Worm (Caenorhabditis elegans) whole organism, L4 larva: Measurements from ENCODE around the gene nhr-211.

Experiments
- D1046.2 ChIP-seq: fragments of 200-800 bp; sonication (Bioruptor generic); IDR thresholded peaks from 2 replicates; pipeline ENCODE4 v1.3.6; 2022; ENCODE audit warnings: missing genetic modification characterization, missing compliant biosample characterization
- F26F4.8 ChIP-seq: fragments of 200-800 bp; sonication (Bioruptor generic); conservative IDR thresholded peaks from 2 replicates; pipeline ENCODE4 v1.3.6; 2022; ENCODE audit warnings: missing genetic modification characterization, missing compliant biosample characterization
- F49E8.2 ChIP-seq: sonication (generic microtip); optimal IDR thresholded peaks from 2 replicates; lab custom pipeline; 2016; ENCODE audit warnings: missing compliant biosample characterization, mild to moderate bottlenecking, missing genetic modification characterization, borderline replicate concordance
- T20F7.1 ChIP-seq: fragments of 200-800 bp; sonication (Bioruptor generic); optimal IDR thresholded peaks from 2 replicates; lab custom pipeline; 2018; ENCODE audit warnings: mild to moderate bottlenecking, missing genetic modification characterization, missing compliant biosample characterization
- T26A8.4 ChIP-seq: fragments of 200-800 bp; sonication (Bioruptor generic); IDR thresholded peaks from 2 replicates; pipeline ENCODE4 v1.3.6; 2022; ENCODE audit warnings: missing genetic modification characterization, missing compliant biosample characterization
- Y48G9A.11 ChIP-seq: fragments of 200-800 bp; sonication (Bioruptor generic); IDR thresholded peaks from 2 replicates; pipeline ENCODE4 v1.3.6; 2022; ENCODE audit warnings: missing genetic modification reagents, missing genetic modification characterization, missing compliant biosample characterization
- Y5F2A.4 ChIP-seq: fragments of 200-800 bp; sonication (Bioruptor generic); optimal IDR thresholded peaks from 2 replicates; lab custom pipeline; 2018; ENCODE audit warnings: mild to moderate bottlenecking, missing genetic modification characterization, missing compliant biosample characterization
- Y75B8A.6 ChIP-seq: fragments of 200-800 bp; sonication (Bioruptor generic); IDR thresholded peaks from 2 replicates; pipeline ENCODE4 v1.3.6; 2022; ENCODE audit warnings: missing genetic modification reagents, missing genetic modification characterization, missing compliant biosample characterization
- ZK337.2 ChIP-seq: fragments of 200-800 bp; sonication (Bioruptor generic); IDR thresholded peaks from 2 replicates; pipeline ENCODE4 v1.3.6; 2022; ENCODE audit warnings: missing genetic modification reagents, missing genetic modification characterization, missing compliant biosample characterization
- aha-1 ChIP-seq: fragments of 150-350 bp; peaks from one replicate; lab custom pipeline; 2014; ENCODE audit warnings: missing biosample characterization, missing genetic modification characterization
- aly-2 ChIP-seq: sonication (generic microtip); optimal IDR thresholded peaks from 2 replicates; lab custom pipeline; 2018; ENCODE audit warnings: missing biosample characterization, missing genetic modification characterization
- attf-4 ChIP-seq: sonication (generic microtip); optimal IDR thresholded peaks from 3 replicates; lab custom pipeline; 2017; ENCODE audit warnings: missing biosample characterization, missing genetic modification characterization
- ceh-20 ChIP-seq: fragments of 200-800 bp; sonication (Bioruptor generic); IDR thresholded peaks from 2 replicates; pipeline ENCODE4 v1.3.6; 2022; ENCODE audit warnings: missing genetic modification reagents, missing genetic modification characterization, missing compliant biosample characterization
- ceh-32 ChIP-seq: sonication (generic microtip); optimal IDR thresholded peaks from 2 replicates; lab custom pipeline; 2016; ENCODE audit warnings: mild to moderate bottlenecking, missing genetic modification characterization, missing compliant biosample characterization; ENCODE audit not compliant: poor library complexity
- ces-1 ChIP-seq: fragments of 150-350 bp; sonication (generic microtip); optimal IDR thresholded peaks from 4 replicates; lab custom pipeline; 2014; ENCODE audit warnings: missing biosample characterization, missing genetic modification reagents, missing genetic modification characterization
- cey-2 ChIP-seq: sonication (generic microtip); optimal IDR thresholded peaks from 3 replicates; lab custom pipeline; 2017; ENCODE audit warnings: missing genetic modification characterization, mild to moderate bottlenecking, missing compliant biosample characterization, antibody characterized with exemption, borderline replicate concordance; ENCODE audit not compliant: insufficient read depth
- daf-12 ChIP-seq: fragments of 150-350 bp; optimal IDR thresholded peaks from 2 replicates; lab custom pipeline; 2014; ENCODE audit warnings: missing biosample characterization, missing genetic modification reagents, missing genetic modification characterization
- dmd-9 ChIP-seq: fragments of 200-800 bp; sonication (Bioruptor generic); IDR thresholded peaks from 2 replicates; pipeline ENCODE4 v1.3.6; 2022; ENCODE audit warnings: missing genetic modification reagents, missing genetic modification characterization, missing compliant biosample characterization
- dpl-1 ChIP-seq: fragments of 150-350 bp; optimal IDR thresholded peaks from 2 replicates; lab custom pipeline; 2014; ENCODE audit warnings: missing biosample characterization, missing genetic modification reagents, missing genetic modification characterization
- gei-8 ChIP-seq: fragments of 200-800 bp; sonication (Bioruptor generic); optimal IDR thresholded peaks from 2 replicates; lab custom pipeline; 2018; ENCODE audit warnings: mild to moderate bottlenecking, missing genetic modification characterization, missing compliant biosample characterization
- jun-1 ChIP-seq: fragments of 150-350 bp; optimal IDR thresholded peaks from 2 replicates; lab custom pipeline; 2014; ENCODE audit warnings: missing biosample characterization, missing genetic modification reagents, missing genetic modification characterization
- lin-13 ChIP-seq: fragments of 150-350 bp; optimal IDR thresholded peaks from 2 replicates; lab custom pipeline; 2014; ENCODE audit warnings: missing biosample characterization, missing genetic modification reagents, missing genetic modification characterization
- lin-15B ChIP-seq: fragments of 150-350 bp; sonication (generic microtip); optimal IDR thresholded peaks from 3 replicates; lab custom pipeline; 2014; ENCODE audit warnings: missing biosample characterization, missing genetic modification characterization
- lin-29 ChIP-seq: fragments of 200-800 bp; sonication (Bioruptor generic); IDR thresholded peaks from 2 replicates; pipeline ENCODE4 v1.3.6; 2022; ENCODE audit warnings: missing genetic modification reagents, missing genetic modification characterization, missing compliant biosample characterization
- mdl-1 ChIP-seq, 2 experiments: fragments of 150-350 bp in 1 of 2; sonication (generic microtip) in 1 of 2; optimal IDR thresholded peaks; 2 replicates each; lab custom pipeline; 2014 to 2017; ENCODE audit warnings: missing biosample characterization in 2 of 2, missing genetic modification characterization in 2 of 2
- mdt-29 ChIP-seq: fragments of 200-800 bp; sonication (Bioruptor generic); IDR thresholded peaks from 2 replicates; pipeline ENCODE4 v1.3.6; 2022; ENCODE audit warnings: missing genetic modification reagents, missing genetic modification characterization, missing compliant biosample characterization
- mes-2 ChIP-seq: sonication (generic microtip); optimal IDR thresholded peaks from 2 replicates; lab custom pipeline; 2016; ENCODE audit warnings: missing genotype, mild to moderate bottlenecking, missing genetic modification characterization, missing compliant biosample characterization; ENCODE audit not compliant: poor library complexity, severe bottlenecking
- mxl-2 ChIP-seq: fragments of 200-800 bp; sonication (Bioruptor generic); conservative IDR thresholded peaks from 2 replicates; pipeline ENCODE4 v1.3.6; 2022; ENCODE audit warnings: missing genetic modification reagents, missing genetic modification characterization, missing compliant biosample characterization
- nhr-102 ChIP-seq: sonication (generic microtip); optimal IDR thresholded peaks from 2 replicates; lab custom pipeline; 2016; ENCODE audit warnings: mild to moderate bottlenecking, missing genetic modification characterization, moderate library complexity, missing compliant biosample characterization
- nhr-11 ChIP-seq: fragments of 150-350 bp; optimal IDR thresholded peaks from 2 replicates; lab custom pipeline; 2014; ENCODE audit warnings: missing biosample characterization, missing genetic modification characterization
- nhr-42 ChIP-seq: fragments of 200-800 bp; sonication (Bioruptor generic); IDR thresholded peaks from 2 replicates; pipeline ENCODE4 v1.3.6; 2022; ENCODE audit warnings: missing genetic modification characterization, missing compliant biosample characterization
- nhr-76 ChIP-seq: fragments of 150-350 bp; optimal IDR thresholded peaks from 2 replicates; lab custom pipeline; 2014; ENCODE audit warnings: missing biosample characterization, missing genetic modification characterization
- nhr-77 ChIP-seq: fragments of 150-350 bp; optimal IDR thresholded peaks from 2 replicates; lab custom pipeline; 2014; ENCODE audit warnings: missing biosample characterization, missing genetic modification characterization
- pha-4 ChIP-seq, 2 experiments: fragments of 150-350 bp in 1 of 2; fragments of 200-800 bp in 1 of 2; sonication (Bioruptor generic) in 1 of 2; IDR thresholded peaks in 1 of 2; optimal IDR thresholded peaks in 1 of 2; 2 replicates each; pipeline versions ENCODE4 v1.3.6 to Lab custom; 2014 to 2022; ENCODE audit warnings: missing genetic modification characterization in 2 of 2, missing genetic modification reagents in 2 of 2, missing biosample characterization in 1 of 2, missing compliant biosample characterization in 1 of 2
- php-3 ChIP-seq: fragments of 200-800 bp; sonication (Bioruptor generic); IDR thresholded peaks from 2 replicates; pipeline ENCODE4 v1.3.6; 2022; ENCODE audit warnings: missing genetic modification reagents, missing genetic modification characterization, missing compliant biosample characterization
- pqm-1 ChIP-seq: sonication (generic microtip); optimal IDR thresholded peaks from 2 replicates; lab custom pipeline; 2017; ENCODE audit warnings: missing biosample characterization, missing genetic modification characterization
- rbr-2 ChIP-seq: sonication (generic microtip); optimal IDR thresholded peaks from 2 replicates; lab custom pipeline; 2016; ENCODE audit warnings: missing genotype, missing genetic modification characterization, missing compliant biosample characterization
- saeg-2 ChIP-seq: fragments of 200-800 bp; sonication (Bioruptor generic); IDR thresholded peaks from 2 replicates; pipeline ENCODE4 v1.3.6; 2022; ENCODE audit warnings: missing genetic modification reagents, missing genetic modification characterization, missing compliant biosample characterization
- skn-1 ChIP-seq: fragments of 150-350 bp; optimal IDR thresholded peaks from 2 replicates; lab custom pipeline; 2014; ENCODE audit warnings: missing biosample characterization, missing genetic modification characterization
- snpc-1.2 ChIP-seq: fragments of 200-800 bp; sonication (Bioruptor generic); IDR thresholded peaks from 2 replicates; pipeline ENCODE4 v1.3.6; 2022; ENCODE audit warnings: missing genetic modification reagents, missing genetic modification characterization, missing compliant biosample characterization
- tra-1 ChIP-seq: fragments of 200-800 bp; sonication (Bioruptor generic); IDR thresholded peaks from 2 replicates; pipeline ENCODE4 v1.3.6; 2022; ENCODE audit warnings: missing genetic modification reagents, missing genetic modification characterization, missing compliant biosample characterization
- unc-130 ChIP-seq: sonication (generic microtip); optimal IDR thresholded peaks from 2 replicates; lab custom pipeline; 2016; ENCODE audit warnings: missing genetic modification reagents, missing genetic modification characterization, missing compliant biosample characterization
- unc-39 ChIP-seq: sonication (generic microtip); optimal IDR thresholded peaks from 2 replicates; lab custom pipeline; 2017; ENCODE audit warnings: missing biosample characterization, missing genetic modification characterization
- vab-7 ChIP-seq: fragments of 200-800 bp; sonication (Bioruptor generic); IDR thresholded peaks from 2 replicates; pipeline ENCODE4 v1.3.6; 2022; ENCODE audit warnings: missing genetic modification reagents, missing genetic modification characterization, missing compliant biosample characterization
- zip-11 ChIP-seq: fragments of 200-800 bp; sonication (Bioruptor generic); IDR thresholded peaks from 2 replicates; pipeline ENCODE4 v1.3.6; 2022; ENCODE audit warnings: missing genetic modification characterization, missing compliant biosample characterization
- zip-2 ChIP-seq: fragments of 150-350 bp; optimal IDR thresholded peaks from 2 replicates; lab custom pipeline; 2014; ENCODE audit warnings: missing biosample characterization, missing genetic modification characterization

The nhr-211 gene

DNA sequence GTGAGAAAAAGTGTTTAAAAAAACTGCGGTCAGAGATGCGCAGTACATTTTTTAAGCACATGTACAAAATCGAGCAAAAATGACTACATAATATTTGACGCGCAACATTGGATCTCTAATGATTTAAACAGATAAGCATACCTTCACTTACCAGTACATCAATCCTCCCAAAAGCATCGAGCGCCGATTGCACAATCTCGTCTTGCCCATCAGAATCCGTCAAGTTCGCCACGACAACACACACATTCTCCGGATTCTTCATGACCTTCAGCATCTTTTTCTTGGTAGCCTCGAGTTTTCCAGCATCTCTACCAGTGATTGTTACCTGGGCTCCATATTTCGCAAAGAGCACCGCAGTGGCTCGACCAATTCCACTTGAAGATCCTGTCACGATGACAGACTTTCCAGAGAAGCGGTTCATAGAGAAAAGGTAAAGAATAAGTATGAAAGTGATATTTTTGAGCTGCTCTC is 16.1 kb downstream of the nhr-211 start, which contains the start of gene T01G6.10:
T01G6.10 (minus strand) TSS at position 421 of the 471 bp plus-strand sequence.
- TF ChIP-seq Y75B8A.6 = no peak
- peak; percentile 96 for TF ChIP-seq aha-1 (tag; lab: Kevin White, UChicago)

DNA sequence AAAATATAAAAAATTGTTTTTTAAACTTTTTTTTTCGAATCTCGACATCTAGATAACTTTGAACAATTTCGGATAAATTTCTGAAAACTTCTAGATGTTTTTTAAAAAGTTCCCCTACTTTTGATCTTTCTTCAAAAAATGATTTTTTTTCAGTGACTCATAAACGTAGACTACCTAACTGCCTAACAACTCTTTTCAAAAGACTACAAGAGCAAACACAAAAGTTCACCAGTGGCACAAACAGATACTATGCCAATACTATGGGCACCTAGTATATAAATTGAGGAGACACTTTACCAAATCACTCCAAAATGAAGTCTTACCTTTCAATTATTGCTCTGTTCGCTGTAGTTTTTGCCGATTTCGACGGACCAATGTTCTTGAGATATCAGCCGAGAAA is 16.9 kb downstream of the nhr-211 start, which contains the start of gene srlf-35:
srlf-35 (plus strand) TSS at position 301 of the 400 bp plus-strand sequence.
- no peak for TF ChIP-seq F26F4.8 (GFP tag; lab: Robert Waterston, UW)
- no peak for TF ChIP-seq Y5F2A.4 (GFP tag; lab: Kevin White, UChicago)
- TF ChIP-seq T26A8.4 (GFP tag; lab: Robert Waterston, UW) = no peak
- no peak for TF ChIP-seq gei-8 (GFP tag; lab: Kevin White, UChicago)
- TF ChIP-seq snpc-1.2 (GFP tag; lab: Robert Waterston, UW) = no peak
- TF ChIP-seq ces-1 = no peak
- no peak for TF ChIP-seq nhr-76
- no peak for TF ChIP-seq dpl-1 (GFP tag; lab: Kevin White, UChicago)
- no peak for TF ChIP-seq jun-1 (tag; lab: Kevin White, UChicago)
- TF ChIP-seq skn-1 (tag; lab: Kevin White, UChicago) = no peak
- TF ChIP-seq ceh-32 = no peak
- no peak for TF ChIP-seq pha-4 (GFP tag; IDR thresholded peaks at IDR 0.05; lab: Robert Waterston, UW)
- TF ChIP-seq pha-4 (tag; optimal IDR thresholded peaks at IDR 0.05; lab: Kevin White, UChicago) = no peak
- TF ChIP-seq nhr-77 (tag; lab: Kevin White, UChicago) = no peak
- TF ChIP-seq Y75B8A.6 = no peak
- TF ChIP-seq ceh-20 (GFP tag; lab: Robert Waterston, UW) = no peak
- no peak for TF ChIP-seq zip-11

DNA sequence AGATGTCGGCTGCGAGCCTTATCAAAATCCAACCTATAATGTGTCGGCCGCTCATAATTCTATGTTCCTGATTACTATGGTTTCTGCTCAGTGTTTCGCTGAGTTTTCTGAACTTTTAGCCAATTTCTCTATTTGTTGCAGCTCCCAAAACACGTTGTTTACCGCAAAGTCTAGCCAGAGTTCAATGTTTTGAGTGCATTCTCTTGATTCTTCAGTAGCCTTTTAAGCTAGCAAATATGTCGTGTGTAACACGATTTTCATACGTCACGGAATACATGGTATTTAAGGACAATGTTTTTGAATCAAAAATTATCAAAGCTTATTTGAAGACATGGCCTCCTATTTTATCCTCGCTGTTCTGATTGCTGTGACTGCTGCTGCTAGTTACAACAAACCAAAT is 18.4 kb downstream of the nhr-211 start, which contains the start of gene srlf-19:
srlf-19 (plus strand) TSS at position 301 of the 400 bp plus-strand sequence.
- TF ChIP-seq F26F4.8 (GFP tag; lab: Robert Waterston, UW) (no peak), F49E8.2 (no peak), mxl-2 (GFP tag; lab: Robert Waterston, UW) (no peak), zip-2 (tag; lab: Kevin White, UChicago) (no peak), Y5F2A.4 (GFP tag; lab: Kevin White, UChicago) (no peak), pqm-1 (tag; lab: Kevin White, UChicago) (no peak), dmd-9 (GFP tag; lab: Robert Waterston, UW) (no peak), nhr-42 (GFP tag; lab: Robert Waterston, UW) (no peak), Y48G9A.11 (no peak), lin-13 (GFP tag; lab: Kevin White, UChicago) (no peak), tra-1 (GFP tag; lab: Robert Waterston, UW) (no peak), vab-7 (GFP tag; lab: Robert Waterston, UW) (no peak), php-3 (GFP tag; lab: Robert Waterston, UW) (no peak), unc-130 (GFP tag; lab: Kevin White, UChicago) (no peak), zip-11 (no peak), daf-12 (tag; lab: Kevin White, UChicago) (no peak), saeg-2 (GFP tag; lab: Robert Waterston, UW) (no peak), nhr-11 (tag; lab: Kevin White, UChicago) (no peak), mdt-29 (no peak), mes-2 (no peak)
- TF ChIP-seq, all 104 proteins: peak for 0

DNA sequence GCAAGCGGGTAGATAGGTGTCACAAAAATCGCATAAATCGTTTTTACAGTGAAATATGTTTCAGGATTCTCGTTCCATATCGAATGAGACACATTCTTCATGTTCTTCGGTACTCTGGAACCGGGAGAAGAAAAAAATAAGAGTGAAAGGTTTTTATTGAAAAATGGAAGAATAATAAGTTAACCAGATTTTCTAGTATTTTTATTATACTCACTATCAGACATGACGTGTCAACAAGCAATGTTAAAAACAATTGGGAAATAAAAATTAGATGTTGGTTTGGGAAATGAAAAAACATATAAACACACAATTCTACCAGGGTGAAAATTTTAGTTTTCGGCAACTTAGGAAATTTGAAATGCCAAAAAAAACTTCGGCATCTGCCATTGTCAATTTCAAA is 25.6 kb downstream of the nhr-211 start, which contains the start of gene srh-37:
srh-37 (minus strand) TSS at position 101 of the 400 bp plus-strand sequence.
- no peak for TF ChIP-seq rbr-2
- TF ChIP-seq F49E8.2 = no peak
- no peak for TF ChIP-seq vab-7 (GFP tag; lab: Robert Waterston, UW)
- TF ChIP-seq jun-1 (tag; lab: Kevin White, UChicago) = no peak
- no peak for TF ChIP-seq aly-2 (tag; lab: Kevin White, UChicago)
- TF ChIP-seq lin-29 (GFP tag; lab: Robert Waterston, UW) = no peak
- no peak for TF ChIP-seq D1046.2 (GFP tag; lab: Robert Waterston, UW)
- TF ChIP-seq nhr-76 = no peak
- no peak for TF ChIP-seq ZK337.2 (GFP tag; lab: Robert Waterston, UW)
- no peak for TF ChIP-seq unc-39
- TF ChIP-seq mes-2 = no peak
- no peak for TF ChIP-seq attf-4
- TF ChIP-seq nhr-102 (tag; lab: Kevin White, UChicago) = no peak
- no peak for TF ChIP-seq cey-2
- TF ChIP-seq mdl-1 (tag; optimal IDR thresholded peaks at IDR 0.05; lab: Kevin White, UChicago) = no peak
- no peak for TF ChIP-seq T20F7.1 (GFP tag; lab: Kevin White, UChicago)
- TF ChIP-seq lin-15B (tag; lab: Kevin White, UChicago) = no peak
